Fruit fly (Drosophila melanogaster) whole organism, embryonic: Measurements from ENCODE around the gene Polr3E.

ENCODE experiments used
- Abd-B ChIP-seq: fragments of 200-800 bp; sonication (Bioruptor generic); optimal IDR thresholded peaks from 2 replicates; lab custom pipeline; 2018; ENCODE audit warnings: missing biosample characterization, mild to moderate bottlenecking, missing genetic modification characterization, moderate library complexity
- Ada2b ChIP-seq: fragments of 200-800 bp; sonication (Bioruptor generic); IDR thresholded peaks from 2 replicates; pipeline ENCODE4 v1.3.6; 2022; ENCODE audit warnings: missing biosample characterization, missing genetic modification characterization
- Antp ChIP-seq: fragments of 200-800 bp; sonication (Bioruptor generic); optimal IDR thresholded peaks from 3 replicates; lab custom pipeline; 2016; ENCODE audit warnings: missing biosample characterization, missing genetic modification characterization
- Bteb2 ChIP-seq: fragments of 200-800 bp; sonication (Bioruptor generic); optimal IDR thresholded peaks from 2 replicates; lab custom pipeline; 2016; ENCODE audit warnings: missing biosample characterization, missing genetic modification characterization
- CG10959 ChIP-seq: fragments of 200-800 bp; sonication (Bioruptor generic); IDR thresholded peaks from 2 replicates; pipeline ENCODE4 v1.3.6; 2022; ENCODE audit warnings: missing biosample characterization, missing genetic modification characterization
- CG11723 ChIP-seq: fragments of 200-800 bp; sonication (Bioruptor generic); optimal IDR thresholded peaks from 2 replicates; lab custom pipeline; 2017; ENCODE audit warnings: missing biosample characterization, mild to moderate bottlenecking, missing genetic modification characterization
- CG12236 ChIP-seq: fragments of 200-800 bp; sonication (Bioruptor generic); optimal IDR thresholded peaks from 2 replicates; lab custom pipeline; 2016; ENCODE audit warnings: missing biosample characterization, missing genetic modification characterization
- CG12391 ChIP-seq: fragments of 200-800 bp; sonication (Bioruptor generic); optimal IDR thresholded peaks from 3 replicates; lab custom pipeline; 2018; ENCODE audit warnings: missing biosample characterization, mild to moderate bottlenecking, missing genetic modification characterization, moderate library complexity
- CG12659 ChIP-seq: fragments of 200-800 bp; sonication (Bioruptor generic); optimal IDR thresholded peaks from 3 replicates; lab custom pipeline; 2017; ENCODE audit warnings: mild to moderate bottlenecking, missing biosample characterization, missing genetic modification reagents, missing genetic modification characterization
- CG12942 ChIP-seq: fragments of 200-800 bp; sonication (Bioruptor generic); optimal IDR thresholded peaks from 3 replicates; lab custom pipeline; 2016; ENCODE audit warnings: missing biosample characterization, missing genetic modification characterization
- CG13123 ChIP-seq: fragments of 200-800 bp; sonication (Bioruptor generic); optimal IDR thresholded peaks from 2 replicates; lab custom pipeline; 2016; ENCODE audit warnings: missing biosample characterization, missing genetic modification characterization
- CG14014 ChIP-seq: fragments of 200-800 bp; sonication (Bioruptor generic); IDR thresholded peaks from 2 replicates; pipeline ENCODE4 v1.3.6; 2022; ENCODE audit warnings: missing biosample characterization, missing genetic modification characterization
- CG17359 ChIP-seq: fragments of 200-800 bp; sonication (Bioruptor generic); optimal IDR thresholded peaks from 3 replicates; lab custom pipeline; 2018; ENCODE audit warnings: missing biosample characterization, mild to moderate bottlenecking, missing genetic modification characterization, moderate library complexity
- CG17385 ChIP-seq: fragments of 200-800 bp; sonication (Bioruptor generic); optimal IDR thresholded peaks from 3 replicates; lab custom pipeline; 2018; ENCODE audit warnings: missing biosample characterization, mild to moderate bottlenecking, missing genetic modification characterization
- CG18262 ChIP-seq: fragments of 200-800 bp; optimal IDR thresholded peaks from 3 replicates; lab custom pipeline; 2019; ENCODE audit warnings: missing biosample characterization, mild to moderate bottlenecking, missing genetic modification characterization, moderate library complexity
- CG18599 ChIP-seq: fragments of 200-800 bp; sonication (Bioruptor generic); optimal IDR thresholded peaks from 3 replicates; lab custom pipeline; 2017; ENCODE audit warnings: missing biosample characterization, missing genetic modification characterization, mild to moderate bottlenecking, moderate library complexity, missing genetic modification reagents
- CG2678 ChIP-seq: fragments of 200-800 bp; sonication (Bioruptor generic); optimal IDR thresholded peaks from 3 replicates; lab custom pipeline; 2019; ENCODE audit warnings: missing biosample characterization, mild to moderate bottlenecking, missing genetic modification characterization, moderate library complexity
- CG4282 ChIP-seq: fragments of 200-800 bp; sonication (Bioruptor generic); optimal IDR thresholded peaks from 2 replicates; lab custom pipeline; 2016; ENCODE audit warnings: missing biosample characterization, missing genetic modification characterization
- CG43689 ChIP-seq: fragments of 200-800 bp; sonication (Bioruptor generic); IDR thresholded peaks from 2 replicates; pipeline ENCODE4 v1.3.6; 2022; ENCODE audit warnings: missing biosample characterization, missing genetic modification characterization
- CG4424 ChIP-seq: fragments of 200-800 bp; sonication (Bioruptor generic); optimal IDR thresholded peaks from 3 replicates; lab custom pipeline; 2016; ENCODE audit warnings: missing biosample characterization, missing genetic modification characterization
- CG5245 ChIP-seq: fragments of 200-800 bp; sonication (Bioruptor generic); optimal IDR thresholded peaks from 3 replicates; lab custom pipeline; 2016; ENCODE audit warnings: missing biosample characterization, missing genetic modification characterization
- CG7987 ChIP-seq: fragments of 200-800 bp; sonication (Bioruptor generic); optimal IDR thresholded peaks from 2 replicates; lab custom pipeline; 2018; ENCODE audit warnings: missing biosample characterization, mild to moderate bottlenecking, missing genetic modification characterization, moderate library complexity
- CG9727 ChIP-seq: fragments of 200-800 bp; sonication (Bioruptor generic); optimal IDR thresholded peaks from 3 replicates; lab custom pipeline; 2017; ENCODE audit warnings: missing biosample characterization, mild to moderate bottlenecking, missing genetic modification characterization
- CG9817 ChIP-seq: fragments of 200-800 bp; sonication (Bioruptor generic); optimal IDR thresholded peaks from 2 replicates; lab custom pipeline; 2018; ENCODE audit warnings: missing biosample characterization, mild to moderate bottlenecking, missing genetic modification characterization, moderate library complexity
- Dip2 ChIP-seq: fragments of 200-800 bp; sonication (Bioruptor generic); IDR thresholded peaks from 2 replicates; pipeline ENCODE4 v1.3.6; 2022; ENCODE audit warnings: missing biosample characterization, missing genetic modification characterization
- E2f1 ChIP-seq: fragments of 200-800 bp; sonication (Bioruptor generic); IDR thresholded peaks from 2 replicates; pipeline ENCODE4 v1.3.6; 2022; ENCODE audit warnings: missing biosample characterization, missing genetic modification characterization
- Hey ChIP-seq: fragments of 200-800 bp; sonication (Bioruptor generic); optimal IDR thresholded peaks from 3 replicates; lab custom pipeline; 2018; ENCODE audit warnings: missing biosample characterization, mild to moderate bottlenecking, missing genetic modification characterization
- Hmx ChIP-seq: fragments of 200-800 bp; sonication (Bioruptor generic); optimal IDR thresholded peaks from 2 replicates; lab custom pipeline; 2016; ENCODE audit warnings: missing biosample characterization, missing genetic modification characterization
- Ravus ChIP-seq: fragments of 200-800 bp; sonication (Bioruptor generic); IDR thresholded peaks from 2 replicates; pipeline ENCODE4 v1.3.6; 2022; ENCODE audit warnings: missing biosample characterization, missing genetic modification characterization
- Usf ChIP-seq: fragments of 200-800 bp; sonication (Bioruptor generic); optimal IDR thresholded peaks from 2 replicates; lab custom pipeline; 2017; ENCODE audit warnings: missing genotype, missing biosample characterization, missing genetic modification characterization
- bab2 ChIP-seq: fragments of 200-800 bp; sonication (Bioruptor generic); optimal IDR thresholded peaks from 2 replicates; lab custom pipeline; 2016; ENCODE audit warnings: missing biosample characterization, missing genetic modification characterization
- caup ChIP-seq: fragments of 200-800 bp; sonication (Bioruptor generic); optimal IDR thresholded peaks from 3 replicates; lab custom pipeline; 2017; ENCODE audit warnings: missing biosample characterization, mild to moderate bottlenecking, missing genetic modification characterization, moderate library complexity; ENCODE audit not compliant: severe bottlenecking
- chn ChIP-seq: fragments of 200-800 bp; sonication (Bioruptor generic); optimal IDR thresholded peaks from 2 replicates; lab custom pipeline; 2016; ENCODE audit warnings: missing biosample characterization, missing genetic modification characterization
- cwo ChIP-seq: fragments of 200-800 bp; sonication (Bioruptor generic); optimal IDR thresholded peaks from 3 replicates; lab custom pipeline; 2017; ENCODE audit warnings: missing biosample characterization, missing genetic modification characterization, mild to moderate bottlenecking, moderate library complexity, missing genetic modification reagents
- en ChIP-seq: fragments of 200-800 bp; sonication (Bioruptor generic); optimal IDR thresholded peaks from 2 replicates; lab custom pipeline; 2016; ENCODE audit warnings: missing biosample characterization, missing genetic modification characterization
- ewg ChIP-seq: fragments of 200-800 bp; sonication (Bioruptor generic); optimal IDR thresholded peaks from 3 replicates; lab custom pipeline; 2017; ENCODE audit warnings: mild to moderate bottlenecking, missing biosample characterization, missing genetic modification reagents, missing genetic modification characterization
- fru ChIP-seq: fragments of >200 bp; optimal IDR thresholded peaks from 2 replicates; lab custom pipeline; 2017
- fu2 ChIP-seq: fragments of 200-800 bp; sonication (Bioruptor generic); optimal IDR thresholded peaks from 2 replicates; lab custom pipeline; 2016; ENCODE audit warnings: missing biosample characterization, missing genetic modification characterization
- gem ChIP-seq: fragments of 200-800 bp; sonication (Bioruptor generic); optimal IDR thresholded peaks from 2 replicates; lab custom pipeline; 2019; ENCODE audit warnings: missing biosample characterization, mild to moderate bottlenecking, missing genetic modification characterization, moderate library complexity
- grn ChIP-seq: fragments of 200-800 bp; sonication (Bioruptor generic); optimal IDR thresholded peaks from 3 replicates; lab custom pipeline; 2017; ENCODE audit warnings: missing biosample characterization, missing genetic modification characterization
- gsb-n ChIP-seq: fragments of 200-800 bp; sonication (Bioruptor generic); optimal IDR thresholded peaks from 3 replicates; lab custom pipeline; 2018; ENCODE audit warnings: missing biosample characterization, mild to moderate bottlenecking, missing genetic modification characterization
- jigr1 ChIP-seq: fragments of 200-800 bp; sonication (Bioruptor generic); IDR thresholded peaks from 3 replicates; pipeline ENCODE4 v1.3.6; 2022; ENCODE audit warnings: missing biosample characterization, missing genetic modification characterization
- luna ChIP-seq: fragments of 200-800 bp; sonication (Bioruptor generic); optimal IDR thresholded peaks from 2 replicates; lab custom pipeline; 2016; ENCODE audit warnings: missing biosample characterization, missing genetic modification characterization
- maf-S ChIP-seq: fragments of 200-800 bp; sonication (Bioruptor generic); optimal IDR thresholded peaks from 2 replicates; lab custom pipeline; 2016; ENCODE audit warnings: missing biosample characterization, missing genetic modification characterization
- nerfin-2 ChIP-seq: fragments of 200-800 bp; sonication (Bioruptor generic); IDR thresholded peaks from 2 replicates; pipeline ENCODE4 v1.3.6; 2022; ENCODE audit warnings: missing biosample characterization, missing genetic modification characterization; ENCODE audit not compliant: partially characterized antibody
- oc ChIP-seq: fragments of 200-800 bp; sonication (Bioruptor generic); optimal IDR thresholded peaks from 2 replicates; lab custom pipeline; 2018; ENCODE audit warnings: missing biosample characterization, mild to moderate bottlenecking, missing genetic modification characterization, moderate library complexity
- peb ChIP-seq: fragments of 200-800 bp; sonication (Bioruptor generic); IDR thresholded peaks from 2 replicates; pipeline ENCODE4 v1.3.6; 2022; ENCODE audit warnings: missing biosample characterization, missing genetic modification characterization
- sd ChIP-seq: fragments of 200-800 bp; sonication (Bioruptor generic); optimal IDR thresholded peaks from 3 replicates; lab custom pipeline; 2018; ENCODE audit warnings: missing biosample characterization, mild to moderate bottlenecking, missing genetic modification characterization, moderate library complexity
- sqz ChIP-seq: fragments of 200-800 bp; sonication (Bioruptor generic); optimal IDR thresholded peaks from 3 replicates; lab custom pipeline; 2018; ENCODE audit warnings: missing biosample characterization, mild to moderate bottlenecking, missing genetic modification characterization
- tgo ChIP-seq: fragments of 200-800 bp; sonication (Bioruptor generic); IDR thresholded peaks from 3 replicates; pipeline ENCODE4 v1.3.6; 2022; ENCODE audit warnings: missing biosample characterization, missing genetic modification characterization

Polr3E gene

dm6 chr3L:21007364-21008254 is 24.0 kb upstream of the Polr3E start (continued):
- TF ChIP-seq CG9817 (tag; lab: Kevin White, UChicago) (no peak), peb (GFP tag; lab: Robert Waterston, UW) (no peak), CG18262 (tag; lab: Kevin White, UChicago) (no peak), oc (peak; percentile 72), CG7987 (GFP tag; lab: Kevin White, UChicago) (peak; percentile 49), Usf (GFP tag; lab: Kevin White, UChicago) (no peak), CG17385 (GFP tag; lab: Kevin White, UChicago) (peak; percentile 82), bab2 (GFP tag; lab: Kevin White, UChicago) (peak; percentile 56), E2f1 (GFP tag; lab: Robert Waterston, UW) (no peak), grn (peak; percentile 44), Antp (GFP tag; lab: Kevin White, UChicago) (no peak), CG2678 (tag; lab: Kevin White, UChicago) (no peak), CG5245 (GFP tag; lab: Kevin White, UChicago) (no peak), sd (peak; percentile 96), en (no peak), fu2 (GFP tag; lab: Kevin White, UChicago) (no peak), sqz (GFP tag; lab: Kevin White, UChicago) (peak; percentile 82), maf-S (no peak), gem (tag; lab: Kevin White, UChicago) (no peak), Hey (tag; lab: Kevin White, UChicago) (no peak), Abd-B (GFP tag; lab: Kevin White, UChicago) (no peak), caup (GFP tag; lab: Kevin White, UChicago) (no peak), luna (GFP tag; lab: Kevin White, UChicago) (no peak), ewg (no peak), CG12236 (peak; percentile 20), gsb-n (tag; lab: Kevin White, UChicago) (peak; percentile 68), CG4282 (no peak), nerfin-2 (GFP tag; lab: Robert Waterston, UW) (no peak), chn (GFP tag; lab: Kevin White, UChicago) (no peak), Bteb2 (GFP tag; lab: Kevin White, UChicago) (no peak), Dip2 (no peak), Hmx (GFP tag; lab: Kevin White, UChicago) (no peak), CG43689 (GFP tag; lab: Robert Waterston, UW) (no peak), Ravus (no peak), CG12391 (tag; lab: Kevin White, UChicago) (peak; percentile 1), fru (lab: Kevin White, UChicago) (no peak), CG12659 (no peak), jigr1 (GFP tag; lab: Robert Waterston, UW) (no peak), CG10959 (GFP tag; lab: Robert Waterston, UW) (no peak), CG18599 (GFP tag; lab: Kevin White, UChicago) (no peak), CG11723 (GFP tag; lab: Kevin White, UChicago) (peak; percentile 10), Ada2b (GFP tag; lab: Robert Waterston, UW) (no peak), CG13123 (GFP tag; lab: Kevin White, UChicago) (peak; percentile 34), CG9727 (peak; percentile 77), tgo (GFP tag; lab: Robert Waterston, UW) (no peak), CG17359 (tag; lab: Kevin White, UChicago) (peak; percentile 65), cwo (GFP tag; lab: Kevin White, UChicago) (peak; percentile 5), CG14014 (GFP tag; lab: Robert Waterston, UW) (no peak), CG4424 (GFP tag; lab: Kevin White, UChicago) (no peak), CG12942 (GFP tag; lab: Kevin White, UChicago) (peak; percentile 14)
